Worm (Caenorhabditis elegans) whole organism, late embryonic: ENCODE measurements around the gene clec-41.
"Not testable (repeated sequence)": the region's sequence is repeated elsewhere in the genome, so short reads cannot be mapped to it uniquely, and the experiment has no call there.

ENCODE experiments used
- ahr-1 ChIP-seq: sonication (generic microtip); optimal IDR thresholded peaks from 2 replicates; lab custom pipeline; 2016; ENCODE audit warnings: missing genetic modification characterization, missing compliant biosample characterization
- ceh-48 ChIP-seq: sonication (generic microtip); optimal IDR thresholded peaks from 2 replicates; lab custom pipeline; 2016; ENCODE audit warnings: missing genetic modification characterization, inconsistent platforms, missing compliant biosample characterization
- elt-2 ChIP-seq: sonication (generic microtip); optimal IDR thresholded peaks from 2 replicates; lab custom pipeline; 2016; ENCODE audit warnings: missing genetic modification reagents, missing genetic modification characterization, missing compliant biosample characterization
- eyg-1 ChIP-seq: sonication (generic microtip); optimal IDR thresholded peaks from 2 replicates; lab custom pipeline; 2016; ENCODE audit warnings: missing genotype, missing genetic modification characterization, missing compliant biosample characterization
- fkh-10 ChIP-seq: fragments of 150-350 bp; optimal IDR thresholded peaks from 2 replicates; lab custom pipeline; 2014; ENCODE audit warnings: missing biosample characterization, missing genetic modification reagents, missing genetic modification characterization
- pag-3 ChIP-seq: sonication (generic microtip); optimal IDR thresholded peaks from 2 replicates; lab custom pipeline; 2016; ENCODE audit warnings: missing compliant biosample characterization, missing genetic modification characterization, borderline replicate concordance
- pha-4 ChIP-seq: fragments of 150-350 bp; optimal IDR thresholded peaks from 2 replicates; lab custom pipeline; 2018; ENCODE audit warnings: missing biosample characterization, missing genetic modification reagents, missing genetic modification characterization
- rnt-1 ChIP-seq: sonication (generic microtip); optimal IDR thresholded peaks from 2 replicates; lab custom pipeline; 2016; ENCODE audit warnings: missing genetic modification characterization, missing compliant biosample characterization
- sox-4 ChIP-seq: sonication (generic microtip); optimal IDR thresholded peaks from 2 replicates; lab custom pipeline; 2017; ENCODE audit warnings: mild to moderate bottlenecking, missing genetic modification characterization, inconsistent platforms, missing compliant biosample characterization
- syd-9 ChIP-seq: sonication (generic microtip); optimal IDR thresholded peaks from 2 replicates; lab custom pipeline; 2016; ENCODE audit warnings: mild to moderate bottlenecking, missing genetic modification characterization, moderate library complexity, missing compliant biosample characterization
- tbx-2 ChIP-seq: sonication (generic microtip); optimal IDR thresholded peaks from 2 replicates; lab custom pipeline; 2016; ENCODE audit warnings: missing genetic modification characterization, missing compliant biosample characterization
- ztf-16 ChIP-seq: sonication (generic microtip); optimal IDR thresholded peaks from 2 replicates; lab custom pipeline; 2017; ENCODE audit warnings: missing genetic modification characterization, missing compliant biosample characterization

- not testable (repeated sequence) for TF ChIP-seq syd-9; ztf-16; fkh-10 (GFP tag; lab: Kevin White, UChicago); pag-3 (tag; lab: Kevin White, UChicago); elt-2 (tag; lab: Kevin White, UChicago); pha-4; eyg-1 (tag; lab: Kevin White, UChicago); tbx-2 (tag; lab: Kevin White, UChicago); rnt-1 (tag; lab: Kevin White, UChicago); ceh-48 (tag; lab: Kevin White, UChicago); sox-4 (tag; lab: Kevin White, UChicago); ahr-1 (tag; lab: Kevin White, UChicago)
Observed at ce11 chrV:13134786-13135185, 3.1 kb downstream of the clec-41 start, which contains the start of gene clec-225.
